Fruit fly (Drosophila melanogaster): ENCODE results near the gene Dpy-30L2.

Gene Dpy-30L2

DNA sequence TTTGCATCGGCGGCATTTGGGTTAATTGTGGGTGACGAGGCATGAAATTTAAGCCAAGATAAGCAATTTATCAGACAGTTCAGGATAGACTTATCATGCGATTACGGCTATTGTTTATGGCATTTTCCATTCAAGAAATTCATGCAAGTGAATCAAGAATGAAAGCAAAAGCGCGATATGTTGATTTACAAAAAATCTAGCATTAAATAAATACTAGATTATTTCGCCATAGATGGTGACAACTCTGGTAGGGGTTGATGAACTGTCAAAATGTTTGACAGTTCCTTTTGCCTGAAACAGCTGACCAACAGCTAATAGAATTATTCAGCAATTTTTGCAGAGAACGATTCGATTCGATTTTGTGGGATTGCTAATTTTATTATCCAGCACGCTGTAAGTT, 21.5 kb upstream of the Dpy-30L2 start, which contains the start of gene CG32259:
Gene CG32259 (plus strand): TSS at position 301 of the 400 bp plus-strand sequence.
- TF ChIP-seq row (GFP tag; IDR thresholded peaks at IDR 0.05), result no peak
- peak; percentile 84 for TF ChIP-seq stwl (tag; optimal IDR thresholded peaks at IDR 0.05)

DNA sequence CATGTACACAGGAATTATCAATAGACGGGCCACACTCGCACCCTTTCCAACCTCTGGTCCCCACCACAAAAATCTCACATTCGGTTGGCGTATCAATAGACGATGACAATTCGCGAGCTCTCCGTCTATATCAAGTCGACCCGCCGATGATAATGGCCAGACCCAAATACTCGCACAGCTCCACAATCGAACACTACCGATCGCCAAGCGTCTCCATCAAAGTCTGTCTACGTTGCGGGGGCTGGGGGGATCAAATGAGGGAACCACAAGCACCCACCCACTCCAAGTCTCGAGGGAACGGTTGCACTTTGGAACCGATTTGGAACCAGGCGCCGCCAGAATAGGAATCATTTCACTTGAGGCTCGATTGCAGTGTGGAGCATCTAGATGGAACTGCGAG, 20.8 kb upstream of the Dpy-30L2 start:
- peak; percentile 58 for TF ChIP-seq Deaf1 (tag; optimal IDR thresholded peaks at IDR 0.05)
- TF ChIP-seq grn (GFP tag; optimal IDR thresholded peaks at IDR 0.05), result peak; percentile 33
- TF ChIP-seq Drgx (GFP tag; IDR thresholded peaks at IDR 0.05), result peak; percentile 35; the same call in 1 of the 2 replicates
- 0 out of 3 replicates have a peak, but pooled peaks have one; percentile 17 for TF ChIP-seq ci (GFP tag; IDR thresholded peaks at IDR 0.05)
- no peak for TF ChIP-seq Hr78 (GFP tag; optimal IDR thresholded peaks at IDR 0.05)
- peak; percentile 63 for TF ChIP-seq Med (GFP tag)
- 0 out of 2 replicates have a peak, but pooled peaks have one; percentile 20 for TF ChIP-seq NFAT (GFP tag; IDR thresholded peaks at IDR 0.05)
- no peak for TF ChIP-seq sob (GFP tag; IDR thresholded peaks at IDR 0.05)
- TF ChIP-seq CG10543 (GFP tag; optimal IDR thresholded peaks at IDR 0.05), result peak; percentile 24
- TF ChIP-seq CG34376 (GFP tag; optimal IDR thresholded peaks at IDR 0.05), result peak; percentile 70
- peak; percentile 73 for TF ChIP-seq crol (GFP tag; IDR thresholded peaks at IDR 0.05)
- TF ChIP-seq sug (tag; optimal IDR thresholded peaks at IDR 0.05), result peak; percentile 33
- TF ChIP-seq CG15269 (tag; optimal IDR thresholded peaks at IDR 0.05), result no peak

DNA sequence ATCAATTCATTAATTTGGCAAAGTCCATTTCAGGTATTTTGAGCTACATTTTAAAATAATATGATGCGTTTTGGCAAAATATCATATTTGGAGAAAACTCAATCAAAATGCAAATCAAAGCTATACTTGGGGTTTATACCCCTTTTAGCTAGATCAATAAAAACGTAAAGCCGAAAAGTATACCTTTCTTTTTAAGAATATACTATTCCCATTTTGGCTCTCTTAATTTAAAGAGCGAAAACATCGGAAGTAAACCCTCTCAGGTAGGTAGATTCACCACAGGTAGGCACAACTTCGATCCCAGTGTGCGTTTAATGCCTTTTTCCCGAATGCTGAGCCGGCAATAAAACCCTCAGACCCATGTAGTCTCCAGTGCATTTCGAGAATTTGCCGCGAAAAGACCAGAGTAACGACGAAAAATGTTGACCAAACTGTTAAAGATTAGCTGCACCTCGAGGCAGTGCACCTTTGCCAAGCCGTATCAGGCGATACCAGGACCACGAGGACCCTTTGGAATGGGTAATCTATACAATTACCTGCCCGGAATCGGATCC, 14.5 kb upstream of the Dpy-30L2 start, which contains the start of gene dib:
Gene dib (plus strand): TSS at position 372 of the 554 bp plus-strand sequence.
- TF ChIP-seq ro (GFP tag; IDR thresholded peaks at IDR 0.05), result no peak
- no peak for TF ChIP-seq sim (GFP tag; IDR thresholded peaks at IDR 0.05)
- no peak for TF ChIP-seq lab (GFP tag; optimal IDR thresholded peaks at IDR 0.05)
- no peak for TF ChIP-seq Dek (tag; optimal IDR thresholded peaks at IDR 0.05)
- TF ChIP-seq CG1602 (GFP tag; optimal IDR thresholded peaks at IDR 0.05), result no peak
- no peak for TF ChIP-seq Dll (GFP tag; IDR thresholded peaks at IDR 0.05; ENCODE audit: partially characterized antibody)
- no peak for TF ChIP-seq CG2116 (GFP tag; optimal IDR thresholded peaks at IDR 0.05)
- no peak for TF ChIP-seq Xrp1 (GFP tag; IDR thresholded peaks at IDR 0.05)
- TF ChIP-seq CG3163 (GFP tag; optimal IDR thresholded peaks at IDR 0.05), result peak; percentile 96
- TF ChIP-seq az2 (GFP tag; optimal IDR thresholded peaks at IDR 0.05), result no peak
- no peak for TF ChIP-seq crol (GFP tag; IDR thresholded peaks at IDR 0.05)
- TF ChIP-seq CG2875 (GFP tag; optimal IDR thresholded peaks at IDR 0.05), result no peak
- TF ChIP-seq cad (GFP tag; optimal IDR thresholded peaks at IDR 0.05), result peak; percentile 94
- no peak for TF ChIP-seq lola (GFP tag; optimal IDR thresholded peaks at IDR 0.05)
- no peak for TF ChIP-seq gce (GFP tag; IDR thresholded peaks at IDR 0.05)
- TF ChIP-seq grau (tag; optimal IDR thresholded peaks at IDR 0.05), result no peak
- TF ChIP-seq CG10543 (GFP tag; optimal IDR thresholded peaks at IDR 0.05), result no peak
- peak; percentile 46 for TF ChIP-seq Kr (GFP tag; optimal IDR thresholded peaks at IDR 0.05)
- TF ChIP-seq mld (GFP tag; IDR thresholded peaks at IDR 0.05; ENCODE audit: partially characterized antibody), result no peak
- no peak for TF ChIP-seq dimm (GFP tag; IDR thresholded peaks at IDR 0.05)
- no peak for TF ChIP-seq ind (GFP tag; optimal IDR thresholded peaks at IDR 0.05)
- TF ChIP-seq sna (GFP tag; IDR thresholded peaks at IDR 0.05; ENCODE audit: partially characterized antibody), result no peak
- no peak for TF ChIP-seq Myb (GFP tag; optimal IDR thresholded peaks at IDR 0.05)
- no peak for TF ChIP-seq CG8089 (GFP tag; optimal IDR thresholded peaks at IDR 0.05)
- peak; percentile 62; the same call in 1 of the 2 replicates for TF ChIP-seq aop (GFP tag; IDR thresholded peaks at IDR 0.05)
- TF ChIP-seq Dbx (GFP tag; IDR thresholded peaks at IDR 0.05), result no peak
- TF ChIP-seq CG7963 (GFP tag; IDR thresholded peaks at IDR 0.05; ENCODE audit: partially characterized antibody), result no peak
- peak; percentile 67 for TF ChIP-seq zen (tag; optimal IDR thresholded peaks at IDR 0.05)
- TF ChIP-seq sens (GFP tag), result peak; percentile 57
- no peak for TF ChIP-seq odd (GFP tag; optimal IDR thresholded peaks at IDR 0.05)
- TF ChIP-seq ken (GFP tag; IDR thresholded peaks at IDR 0.05), result no peak
- no peak for TF ChIP-seq CG12744 (GFP tag; optimal IDR thresholded peaks at IDR 0.05)
- TF ChIP-seq Trl (optimal IDR thresholded peaks at IDR 0.05), result peak; percentile 46 to 57
- no peak for TF ChIP-seq Trl (GFP tag; optimal IDR thresholded peaks at IDR 0.05)
- no peak for TF ChIP-seq CG4282 (GFP tag; optimal IDR thresholded peaks at IDR 0.05)

Data from whole organism, embryonic.